Fruit fly (Drosophila melanogaster) whole organism, prepupa: ENCODE measurements around the gene CG5445.

Source experiments
- Blimp-1 ChIP-seq: fragments of 200-800 bp; sonication (Bioruptor generic); optimal IDR thresholded peaks from 3 replicates; lab custom pipeline; 2017; ENCODE audit warnings: missing biosample characterization, missing genetic modification characterization, mild to moderate bottlenecking, moderate library complexity, missing genetic modification reagents
- CG10631 ChIP-seq: fragments of 200-800 bp; sonication (Bioruptor generic); optimal IDR thresholded peaks from 2 replicates; lab custom pipeline; 2016; ENCODE audit warnings: missing biosample characterization, missing genetic modification characterization
- CG11294 ChIP-seq: fragments of 200-800 bp; sonication (Bioruptor generic); IDR thresholded peaks from 2 replicates; pipeline ENCODE4 v1.3.6; 2022; ENCODE audit warnings: missing biosample characterization, missing genetic modification characterization
- CG11762 ChIP-seq: fragments of 200-800 bp; sonication (Bioruptor generic); optimal IDR thresholded peaks from 3 replicates; lab custom pipeline; 2016; ENCODE audit warnings: missing biosample characterization, missing genetic modification characterization; ENCODE audit not compliant: insufficient read depth
- CG11902 ChIP-seq: fragments of 200-800 bp; sonication (Bioruptor generic); optimal IDR thresholded peaks from 3 replicates; lab custom pipeline; 2016; ENCODE audit warnings: missing biosample characterization, missing genetic modification characterization
- CG15336 ChIP-seq: fragments of 200-800 bp; sonication (Bioruptor generic); IDR thresholded peaks from 2 replicates; pipeline ENCODE4 v1.3.6; 2022; ENCODE audit warnings: missing biosample characterization, missing genetic modification characterization
- CG31627 ChIP-seq: fragments of 200-800 bp; sonication (Bioruptor generic); optimal IDR thresholded peaks from 3 replicates; lab custom pipeline; 2016; ENCODE audit warnings: missing biosample characterization, missing genetic modification characterization
- CG32006 ChIP-seq: fragments of 200-800 bp; sonication (Bioruptor generic); optimal IDR thresholded peaks from 3 replicates; lab custom pipeline; 2017; ENCODE audit warnings: missing biosample characterization, mild to moderate bottlenecking, missing genetic modification characterization
- CG34406 ChIP-seq: fragments of 200-800 bp; sonication (Bioruptor generic); optimal IDR thresholded peaks from 3 replicates; lab custom pipeline; 2016; ENCODE audit warnings: missing biosample characterization, missing genetic modification characterization
- CG4318 ChIP-seq: fragments of 200-800 bp; sonication (Bioruptor generic); optimal IDR thresholded peaks from 3 replicates; lab custom pipeline; 2017; ENCODE audit warnings: missing biosample characterization, mild to moderate bottlenecking, missing genetic modification characterization
- CG6792 ChIP-seq: fragments of 200-800 bp; sonication (Bioruptor generic); optimal IDR thresholded peaks from 3 replicates; lab custom pipeline; 2016; ENCODE audit warnings: missing biosample characterization, missing genetic modification characterization
- CG6808 ChIP-seq: fragments of 200-800 bp; sonication (Bioruptor generic); optimal IDR thresholded peaks from 3 replicates; lab custom pipeline; 2017; ENCODE audit warnings: missing biosample characterization, missing genetic modification characterization, mild to moderate bottlenecking, moderate library complexity, missing genetic modification reagents
- CG6854 ChIP-seq: fragments of 200-800 bp; sonication (Bioruptor generic); optimal IDR thresholded peaks from 2 replicates; lab custom pipeline; 2017; ENCODE audit warnings: missing biosample characterization, mild to moderate bottlenecking, missing genetic modification characterization
- CG7368 ChIP-seq: fragments of 200-800 bp; sonication (Bioruptor generic); optimal IDR thresholded peaks from 3 replicates; lab custom pipeline; 2016; ENCODE audit warnings: missing biosample characterization, missing genetic modification characterization
- CG8119 ChIP-seq: fragments of 200-800 bp; sonication (Bioruptor generic); IDR thresholded peaks from 3 replicates; pipeline ENCODE4 v1.3.6; 2022; ENCODE audit warnings: missing biosample characterization, missing genetic modification characterization
- CG8319 ChIP-seq: fragments of 200-800 bp; sonication (Bioruptor generic); optimal IDR thresholded peaks from 3 replicates; lab custom pipeline; 2016; ENCODE audit warnings: missing biosample characterization, missing genetic modification characterization
- CG9139 ChIP-seq: fragments of 200-800 bp; sonication (Bioruptor generic); optimal IDR thresholded peaks from 3 replicates; lab custom pipeline; 2017; ENCODE audit warnings: missing biosample characterization, mild to moderate bottlenecking, missing genetic modification characterization
- Eip75B ChIP-seq: fragments of 200-800 bp; sonication (Bioruptor generic); optimal IDR thresholded peaks from 3 replicates; lab custom pipeline; 2016; ENCODE audit warnings: missing biosample characterization, missing genetic modification characterization
- Eip78C ChIP-seq: fragments of 200-800 bp; sonication (Bioruptor generic); peaks from one replicate; lab custom pipeline; 2016; ENCODE audit warnings: missing biosample characterization, missing genetic modification characterization
- Eip93F ChIP-seq: fragments of 200-800 bp; sonication (Bioruptor generic); optimal IDR thresholded peaks from 2 replicates; lab custom pipeline; 2016; ENCODE audit warnings: missing biosample characterization, mild to moderate bottlenecking, missing genetic modification characterization
- Ets21C ChIP-seq: fragments of 200-800 bp; sonication (Bioruptor generic); optimal IDR thresholded peaks from 3 replicates; lab custom pipeline; 2016; ENCODE audit warnings: missing biosample characterization, missing genetic modification characterization
- Ets96B ChIP-seq: fragments of 200-800 bp; optimal IDR thresholded peaks from 2 replicates; lab custom pipeline; 2019; ENCODE audit warnings: missing biosample characterization, mild to moderate bottlenecking, missing genetic modification characterization, moderate library complexity
- Hr38 ChIP-seq: sonication (Bioruptor generic); optimal IDR thresholded peaks from 2 replicates; lab custom pipeline; 2016; ENCODE audit warnings: missing biosample characterization, missing genetic modification characterization
- Hr39 ChIP-seq: fragments of 200-800 bp; sonication (Bioruptor generic); optimal IDR thresholded peaks from 2 replicates; lab custom pipeline; 2016; ENCODE audit warnings: missing biosample characterization, missing genetic modification characterization
- Hr4 ChIP-seq: fragments of 200-800 bp; sonication (Bioruptor generic); optimal IDR thresholded peaks from 3 replicates; lab custom pipeline; 2016; ENCODE audit warnings: missing biosample characterization, missing genetic modification characterization
- Lpt ChIP-seq: fragments of 200-800 bp; sonication (Bioruptor generic); optimal IDR thresholded peaks from 3 replicates; lab custom pipeline; 2016; ENCODE audit warnings: missing biosample characterization, missing genetic modification characterization
- Met ChIP-seq: fragments of 200-800 bp; sonication (Bioruptor generic); optimal IDR thresholded peaks from 3 replicates; lab custom pipeline; 2016; ENCODE audit warnings: missing biosample characterization, missing genetic modification characterization
- OdsH ChIP-seq: fragments of 200-800 bp; sonication (Bioruptor generic); optimal IDR thresholded peaks from 3 replicates; lab custom pipeline; 2016; ENCODE audit warnings: missing biosample characterization, missing genetic modification characterization
- Smox ChIP-seq: fragments of 200-800 bp; sonication (Bioruptor generic); optimal IDR thresholded peaks from 3 replicates; lab custom pipeline; 2016; ENCODE audit warnings: missing biosample characterization, missing genetic modification characterization
- Sox14 ChIP-seq: fragments of 200-800 bp; sonication (Bioruptor generic); optimal IDR thresholded peaks from 3 replicates; lab custom pipeline; 2016; ENCODE audit warnings: missing biosample characterization, missing genetic modification characterization
- acj6 ChIP-seq: fragments of 200-800 bp; sonication (Bioruptor generic); optimal IDR thresholded peaks from 3 replicates; lab custom pipeline; 2016; ENCODE audit warnings: missing biosample characterization, missing genetic modification characterization
- cyc ChIP-seq: fragments of 200-800 bp; sonication (Bioruptor generic); optimal IDR thresholded peaks from 3 replicates; lab custom pipeline; 2016; ENCODE audit warnings: missing biosample characterization, missing genetic modification characterization
- eg ChIP-seq: fragments of 200-800 bp; sonication (Bioruptor generic); IDR thresholded peaks from 3 replicates; pipeline ENCODE4 v1.3.6; 2022; ENCODE audit warnings: missing biosample characterization, missing genetic modification characterization
- esn ChIP-seq: fragments of 200-800 bp; sonication (Bioruptor generic); optimal IDR thresholded peaks from 2 replicates; lab custom pipeline; 2016; ENCODE audit warnings: missing biosample characterization, mild to moderate bottlenecking, missing genetic modification characterization, moderate library complexity
- fd59A ChIP-seq: fragments of 200-800 bp; sonication (Bioruptor generic); optimal IDR thresholded peaks from 2 replicates; lab custom pipeline; 2017; ENCODE audit warnings: missing biosample characterization, mild to moderate bottlenecking, missing genetic modification characterization, missing genetic modification reagents
- fd85E ChIP-seq: fragments of 200-800 bp; sonication (Bioruptor generic); optimal IDR thresholded peaks from 3 replicates; lab custom pipeline; 2016; ENCODE audit warnings: missing biosample characterization, missing genetic modification characterization
- fkh ChIP-seq: fragments of 200-800 bp; sonication (Bioruptor generic); optimal IDR thresholded peaks from 3 replicates; lab custom pipeline; 2017; ENCODE audit warnings: missing biosample characterization, mild to moderate bottlenecking, missing genetic modification characterization, moderate library complexity
- lz ChIP-seq: fragments of 200-800 bp; sonication (Bioruptor generic); optimal IDR thresholded peaks from 3 replicates; lab custom pipeline; 2016; ENCODE audit warnings: missing biosample characterization, missing genetic modification characterization
- net ChIP-seq: fragments of 200-800 bp; sonication (Bioruptor generic); optimal IDR thresholded peaks from 3 replicates; lab custom pipeline; 2016; ENCODE audit warnings: missing biosample characterization, missing genetic modification characterization
- spab ChIP-seq: fragments of 200-800 bp; sonication (Bioruptor generic); optimal IDR thresholded peaks from 2 replicates; lab custom pipeline; 2017; ENCODE audit warnings: missing biosample characterization, mild to moderate bottlenecking, missing genetic modification characterization, missing genetic modification reagents
- ss ChIP-seq, 2 experiments: fragments of 200-800 bp; sonication (Bioruptor generic); optimal IDR thresholded peaks; 2 replicates in 1 of 2; 3 replicates in 1 of 2; lab custom pipeline; 2017 to 2018; ENCODE audit warnings: mild to moderate bottlenecking in 2 of 2, missing biosample characterization in 2 of 2, missing genetic modification characterization in 2 of 2, moderate library complexity in 1 of 2
- svp ChIP-seq: fragments of 200-800 bp; sonication (Bioruptor generic); peaks from one replicate; lab custom pipeline; 2016; ENCODE audit warnings: missing biosample characterization, missing genetic modification characterization
- topi ChIP-seq: fragments of 200-800 bp; sonication (Bioruptor generic); optimal IDR thresholded peaks from 3 replicates; lab custom pipeline; 2016; ENCODE audit warnings: missing biosample characterization, missing genetic modification characterization

Gene CG5445

DNA sequence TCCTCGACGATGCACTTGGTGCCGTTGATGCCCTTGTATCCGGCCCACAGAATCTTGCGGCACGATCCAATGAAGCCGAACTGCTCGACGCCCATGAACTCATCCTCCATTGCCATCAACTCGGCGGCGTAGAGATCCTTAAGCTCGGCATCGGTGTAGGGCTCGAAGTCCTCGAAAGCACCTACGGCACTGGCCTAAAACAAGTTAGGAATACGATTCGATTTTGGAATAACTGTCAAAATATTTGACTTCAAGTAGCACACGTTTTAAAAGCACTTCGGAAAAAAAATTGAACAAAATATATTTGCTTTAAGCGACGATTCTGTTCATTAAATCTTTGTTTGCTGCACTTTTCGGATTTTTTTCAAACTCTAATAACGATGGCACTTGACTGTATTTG, at the start of gene CG5445:
Gene CG5445, plus strand, starts transcription at position 301 of the 400 bp plus-strand sequence.
- TF ChIP-seq ss (GFP tag; optimal IDR thresholded peaks at IDR 0.05; lab: Kevin White, UChicago): no peak
- TF ChIP-seq Ets96B (tag; lab: Kevin White, UChicago): no peak
- no peak for TF ChIP-seq Met (GFP tag; lab: Kevin White, UChicago)
- TF ChIP-seq esn (GFP tag; lab: Kevin White, UChicago): no peak
- TF ChIP-seq lz (GFP tag; lab: Kevin White, UChicago): no peak
- TF ChIP-seq CG6854 (GFP tag; lab: Kevin White, UChicago): no peak
- no peak for TF ChIP-seq OdsH
- no peak for TF ChIP-seq Eip75B (GFP tag; lab: Kevin White, UChicago)
- no peak for TF ChIP-seq Hr38 (GFP tag; lab: Kevin White, UChicago)
- TF ChIP-seq net (GFP tag; lab: Kevin White, UChicago): no peak
- no peak for TF ChIP-seq CG9139
- no peak for TF ChIP-seq Eip78C (GFP tag; lab: Kevin White, UChicago)
- no peak for TF ChIP-seq fkh
- no peak for TF ChIP-seq CG8119 (GFP tag; lab: Robert Waterston, UW)
- no peak for TF ChIP-seq Ets21C (GFP tag; lab: Kevin White, UChicago)
- no peak for TF ChIP-seq CG11294 (GFP tag; lab: Robert Waterston, UW)
- no peak for TF ChIP-seq eg (GFP tag; lab: Robert Waterston, UW)
- no peak for TF ChIP-seq fd59A
- TF ChIP-seq CG11902 (GFP tag; lab: Kevin White, UChicago): no peak
- TF ChIP-seq svp (GFP tag; lab: Kevin White, UChicago): no peak

dm6 chrX:17232642-17233041, 49.7 kb upstream of the CG5445 start, which contains the start of gene f:
Gene f, plus strand, starts transcription at chrX:17232942.
- TF ChIP-seq Smox: no peak
- no peak for TF ChIP-seq spab (GFP tag; lab: Kevin White, UChicago)
- TF ChIP-seq Hr39 (GFP tag; lab: Kevin White, UChicago): no peak
- no peak for TF ChIP-seq svp (GFP tag; lab: Kevin White, UChicago)
- TF ChIP-seq eg (GFP tag; lab: Robert Waterston, UW): 0 out of 3 replicates have a peak, but pooled peaks have one; percentile 16

DNA sequence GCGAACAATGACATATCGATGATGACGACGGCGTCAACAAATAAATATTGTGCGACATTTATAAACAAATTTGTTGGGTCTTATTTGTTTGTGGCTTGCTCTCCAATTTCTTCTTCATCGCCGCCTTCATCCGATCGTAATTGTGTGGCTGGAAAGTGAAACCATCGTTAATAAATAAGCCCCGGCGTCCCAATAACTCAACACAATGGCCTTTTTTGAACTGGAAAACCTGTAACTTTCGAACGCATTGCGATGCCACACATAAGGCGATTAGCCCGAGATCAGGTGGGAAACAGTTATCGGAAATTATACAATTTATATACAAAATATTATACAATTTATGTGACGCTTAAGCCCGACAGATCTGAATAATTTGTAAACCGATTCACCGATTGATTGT, 45.8 kb upstream of the CG5445 start:
- TF ChIP-seq CG11762 (GFP tag; lab: Kevin White, UChicago) (no peak), Met (GFP tag; lab: Kevin White, UChicago) (no peak), CG11294 (GFP tag; lab: Robert Waterston, UW) (no peak), CG4318 (GFP tag; lab: Kevin White, UChicago) (no peak), Sox14 (GFP tag; lab: Kevin White, UChicago) (no peak), eg (GFP tag; lab: Robert Waterston, UW) (no peak), acj6 (no peak), ss (GFP tag; optimal IDR thresholded peaks at IDR 0.05; lab: Kevin White, UChicago) (no peak), CG6854 (GFP tag; lab: Kevin White, UChicago) (no peak), CG8319 (GFP tag; lab: Kevin White, UChicago) (no peak), CG32006 (GFP tag; lab: Kevin White, UChicago) (no peak), Hr39 (GFP tag; lab: Kevin White, UChicago) (no peak), CG34406 (no peak), CG10631 (GFP tag; lab: Kevin White, UChicago) (no peak), fd59A (no peak)
- TF ChIP-seq, all 60 proteins: peak for 0

- TF ChIP-seq ss (GFP tag; optimal IDR thresholded peaks at IDR 0.05; lab: Kevin White, UChicago) (peak; percentile 69 to 71), CG8319 (GFP tag; lab: Kevin White, UChicago) (peak; percentile 51), CG32006 (GFP tag; lab: Kevin White, UChicago) (peak; percentile 90), fkh (no peak), Blimp-1 (GFP tag; lab: Kevin White, UChicago) (no peak), CG31627 (GFP tag; lab: Kevin White, UChicago) (peak; percentile 19), Eip75B (GFP tag; lab: Kevin White, UChicago) (peak; percentile 38), Lpt (GFP tag; lab: Kevin White, UChicago) (peak; percentile 78), Ets96B (tag; lab: Kevin White, UChicago) (peak; percentile 62), OdsH (peak; percentile 72), CG6792 (GFP tag; lab: Kevin White, UChicago) (peak; percentile 70), CG11902 (GFP tag; lab: Kevin White, UChicago) (peak; percentile 13), Hr38 (GFP tag; lab: Kevin White, UChicago) (no peak), fd59A (peak; percentile 46), CG15336 (GFP tag; lab: Robert Waterston, UW) (peak; percentile 87), fd85E (GFP tag; lab: Kevin White, UChicago) (no peak), Eip78C (GFP tag; lab: Kevin White, UChicago) (peak; percentile 92), CG9139 (peak; percentile 18), CG7368 (GFP tag; lab: Kevin White, UChicago) (peak; percentile 63), Hr4 (GFP tag; lab: Kevin White, UChicago) (peak; percentile 69), CG6808 (GFP tag; lab: Kevin White, UChicago) (peak; percentile 70), eg (GFP tag; lab: Robert Waterston, UW) (peak; percentile 74), topi (GFP tag; lab: Kevin White, UChicago) (peak; percentile 46), Eip93F (GFP tag; lab: Kevin White, UChicago) (no peak), CG8119 (GFP tag; lab: Robert Waterston, UW) (peak; percentile 89), cyc (GFP tag; lab: Kevin White, UChicago) (peak; percentile 21)
These were observed 44.9 kb upstream of the CG5445 start for dm6 chrX:17237421-17237820.
